Worm (Caenorhabditis elegans) whole organism, L3 larva: ENCODE data around the gene Y37H2A.12.

Source experiments
- ZK546.5 ChIP-seq: sonication (generic microtip); optimal IDR thresholded peaks from 2 replicates; lab custom pipeline; 2017; ENCODE audit warnings: missing biosample characterization, missing genetic modification characterization
- ceh-82 ChIP-seq: fragments of 150-350 bp; optimal IDR thresholded peaks from 2 replicates; lab custom pipeline; 2014; ENCODE audit warnings: missing biosample characterization, missing genetic modification characterization
- elt-1 ChIP-seq: fragments of 150-350 bp; optimal IDR thresholded peaks from 2 replicates; lab custom pipeline; 2014; ENCODE audit warnings: missing biosample characterization, missing genetic modification characterization
- elt-2 ChIP-seq: sonication (generic microtip); optimal IDR thresholded peaks from 2 replicates; lab custom pipeline; 2016; ENCODE audit warnings: missing genetic modification reagents, mild to moderate bottlenecking, missing genetic modification characterization, missing compliant biosample characterization
- nhr-237 ChIP-seq: fragments of 150-350 bp; optimal IDR thresholded peaks from 2 replicates; lab custom pipeline; 2014; ENCODE audit warnings: missing biosample characterization, missing genetic modification characterization
- nhr-67 ChIP-seq: fragments of 150-350 bp; optimal IDR thresholded peaks from 2 replicates; lab custom pipeline; 2014; ENCODE audit warnings: missing biosample characterization, missing genetic modification characterization
- sea-2 ChIP-seq: fragments of 150-350 bp; sonication (generic microtip); optimal IDR thresholded peaks from 4 replicates; lab custom pipeline; 2014; ENCODE audit warnings: missing biosample characterization, missing genetic modification reagents, missing genetic modification characterization
- snpc-4 ChIP-seq: fragments of 150-350 bp; optimal IDR thresholded peaks from 2 replicates; lab custom pipeline; 2014; ENCODE audit warnings: missing biosample characterization, missing genetic modification characterization
- tbx-2 ChIP-seq: sonication (generic microtip); optimal IDR thresholded peaks from 2 replicates; lab custom pipeline; 2016; ENCODE audit warnings: mild to moderate bottlenecking, missing genetic modification characterization, missing compliant biosample characterization
- unc-39 ChIP-seq: sonication (generic microtip); optimal IDR thresholded peaks from 4 replicates; lab custom pipeline; 2017; ENCODE audit warnings: missing biosample characterization, missing genetic modification characterization
- unc-62 ChIP-seq: fragments of 150-350 bp; sonication (generic microtip); optimal IDR thresholded peaks from 4 replicates; lab custom pipeline; 2014; ENCODE audit warnings: missing biosample characterization, missing genetic modification reagents, missing genetic modification characterization

DNA sequence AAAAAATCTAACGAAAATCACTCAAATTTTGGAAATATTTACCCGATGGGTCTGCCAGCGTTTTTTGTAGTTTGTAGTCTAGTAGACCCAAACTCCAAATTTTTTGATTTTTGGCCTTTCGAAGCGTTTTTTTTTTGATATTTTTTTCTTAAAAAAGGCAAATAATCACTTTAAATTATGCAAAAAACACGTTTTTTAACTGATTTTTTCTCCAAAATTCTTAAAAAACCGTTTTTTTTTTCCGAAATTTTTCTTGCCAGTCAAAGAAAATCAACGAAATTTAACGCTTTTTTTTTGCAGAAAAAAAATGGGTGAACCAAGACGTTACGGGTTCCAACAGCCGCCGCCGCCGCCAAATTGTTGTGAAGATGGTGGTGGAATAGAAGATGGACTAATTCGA is 23.0 kb downstream of the Y37H2A.12 start, which contains the start of gene Y37H2A.1:
- TF ChIP-seq tbx-2 (tag; lab: Kevin White, UChicago) (no peak), nhr-237 (tag; lab: Kevin White, UChicago) (no peak), unc-62 (GFP tag; lab: Kevin White, UChicago) (no peak), ZK546.5 (tag; lab: Kevin White, UChicago) (no peak), snpc-4 (no peak), sea-2 (GFP tag; lab: Kevin White, UChicago) (no peak), elt-2 (tag; lab: Kevin White, UChicago) (no peak), elt-1 (tag; lab: Kevin White, UChicago) (no peak), ceh-82 (no peak), nhr-67 (tag; lab: Kevin White, UChicago) (no peak), unc-39 (no peak)
